Worm (Caenorhabditis elegans): ENCODE data around the gene F46H5.3.

The F46H5.3 gene

DNA sequence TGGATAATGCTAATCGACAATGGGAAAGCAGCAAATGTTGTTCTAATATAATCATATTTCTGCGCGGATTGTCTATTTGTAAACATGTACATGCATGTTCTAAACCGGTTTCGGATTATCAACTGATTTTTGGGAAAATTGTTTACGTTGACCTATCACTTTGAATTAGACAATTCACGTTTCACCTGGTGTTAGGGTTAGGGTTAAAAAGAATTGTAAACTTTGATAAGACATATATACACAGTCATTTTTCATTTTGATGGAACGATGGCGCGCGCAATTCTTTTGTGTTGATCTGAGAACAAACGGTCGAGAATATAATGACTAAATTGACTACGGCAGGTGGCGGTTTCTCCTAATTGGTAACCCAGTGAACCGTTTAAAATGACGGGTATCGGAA is 3.7 kb upstream of the F46H5.3 start (continued):
- peak; percentile 55 for TF ChIP-seq nhr-25 (tag; optimal IDR thresholded peaks at IDR 0.05)
- TF ChIP-seq ztf-4 (tag; optimal IDR thresholded peaks at IDR 0.05) = no peak
- no peak for TF ChIP-seq lin-13 (GFP tag; optimal IDR thresholded peaks at IDR 0.05)
- TF ChIP-seq crh-2 (tag; optimal IDR thresholded peaks at IDR 0.05) = peak; percentile 27
- no peak for TF ChIP-seq alr-1 (tag; optimal IDR thresholded peaks at IDR 0.05)
- TF ChIP-seq nhr-12 (tag; optimal IDR thresholded peaks at IDR 0.05) = no peak
- TF ChIP-seq mbf-1 (tag; optimal IDR thresholded peaks at IDR 0.05) = no peak

ce11 chrX:7236717-7237116 is 1.7 kb downstream of the F46H5.3 start:
- TF ChIP-seq lsy-2 (tag; optimal IDR thresholded peaks at IDR 0.05) (peak in 1 of 2 experiments; percentile 48), nhr-6 (tag; optimal IDR thresholded peaks at IDR 0.05) (peak; percentile 39), nhr-21 (tag; optimal IDR thresholded peaks at IDR 0.05) (no peak), sma-3 (GFP tag; optimal IDR thresholded peaks at IDR 0.05) (no peak), nhr-23 (tag; optimal IDR thresholded peaks at IDR 0.05) (no peak), nhr-237 (tag; optimal IDR thresholded peaks at IDR 0.05) (no peak), blmp-1 (tag; optimal IDR thresholded peaks at IDR 0.05; ENCODE audit: insufficient read depth) (no peak), ztf-1 (GFP tag; conservative IDR thresholded peaks at IDR 0.05) (no peak), skn-1 (tag; optimal IDR thresholded peaks at IDR 0.05) (no peak), C34F6.9 (tag; optimal IDR thresholded peaks at IDR 0.05) (peak; percentile 45), nhr-77 (tag; optimal IDR thresholded peaks at IDR 0.05) (no peak), nhr-129 (tag; optimal IDR thresholded peaks at IDR 0.05) (peak; percentile 85), ZK546.5 (tag; optimal IDR thresholded peaks at IDR 0.05) (no peak), ceh-16 (tag; optimal IDR thresholded peaks at IDR 0.05) (no peak), lin-39 (tag; optimal IDR thresholded peaks at IDR 0.05) (no peak), sma-9 (GFP tag; optimal IDR thresholded peaks at IDR 0.05) (peak; percentile 51), sma-9 (tag; optimal IDR thresholded peaks at IDR 0.05) (no peak), lin-11 (tag; optimal IDR thresholded peaks at IDR 0.05) (no peak), ztf-4 (tag; optimal IDR thresholded peaks at IDR 0.05) (peak; percentile 55), sem-4 (tag; optimal IDR thresholded peaks at IDR 0.05) (peak; percentile 56), nhr-12 (tag; optimal IDR thresholded peaks at IDR 0.05) (no peak), alr-1 (tag; optimal IDR thresholded peaks at IDR 0.05) (no peak), nhr-10 (tag; optimal IDR thresholded peaks at IDR 0.05) (no peak), unc-39 (tag; optimal IDR thresholded peaks at IDR 0.05) (no peak), F13H6.1 (tag; optimal IDR thresholded peaks at IDR 0.05) (peak; percentile 87), unc-62 (GFP tag; optimal IDR thresholded peaks at IDR 0.05) (no peak), lin-13 (GFP tag; optimal IDR thresholded peaks at IDR 0.05) (peak; percentile 6), snpc-4 (tag; optimal IDR thresholded peaks at IDR 0.05) (no peak), elt-1 (tag; optimal IDR thresholded peaks at IDR 0.05) (no peak), aly-2 (tag; optimal IDR thresholded peaks at IDR 0.05) (no peak), egl-27 (tag; optimal IDR thresholded peaks at IDR 0.05) (no peak), mab-5 (tag; optimal IDR thresholded peaks at IDR 0.05) (peak; percentile 57), ceh-82 (tag; optimal IDR thresholded peaks at IDR 0.05) (no peak), fos-1 (tag; optimal IDR thresholded peaks at IDR 0.05) (no peak)

DNA sequence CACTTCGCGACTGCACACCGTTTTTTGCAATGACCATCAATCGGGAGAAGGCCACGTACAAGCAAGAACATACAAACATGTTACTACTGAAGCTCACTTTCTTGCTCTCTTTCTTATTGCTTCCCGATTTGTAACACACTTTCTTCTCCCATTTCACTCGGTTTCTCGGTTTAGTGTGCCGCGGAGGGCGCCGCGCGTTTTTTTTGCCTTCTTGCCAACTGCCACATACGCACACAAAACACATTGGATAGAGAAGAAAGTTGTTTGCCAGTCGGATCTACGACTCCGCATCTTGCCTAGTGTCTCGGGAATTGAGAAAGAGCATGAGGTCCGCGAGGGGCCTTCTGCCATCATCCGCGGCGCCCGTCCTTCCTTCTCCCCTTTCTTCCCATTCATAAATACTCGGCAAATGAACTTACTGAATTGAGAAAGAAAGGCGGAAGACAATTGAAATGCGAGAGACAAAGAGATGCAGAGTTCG is 3.7 kb downstream of the F46H5.3 start:
- no peak for TF ChIP-seq lin-11 (tag; optimal IDR thresholded peaks at IDR 0.05)
- TF ChIP-seq nhr-11 (tag; optimal IDR thresholded peaks at IDR 0.05) = no peak
- TF ChIP-seq unc-62 (GFP tag; optimal IDR thresholded peaks at IDR 0.05) = no peak
- TF ChIP-seq skn-1 (tag; optimal IDR thresholded peaks at IDR 0.05) = no peak
- TF ChIP-seq elt-3 (tag; optimal IDR thresholded peaks at IDR 0.05) = no peak
- TF ChIP-seq nhr-10 (tag; optimal IDR thresholded peaks at IDR 0.05) = no peak
- no peak for TF ChIP-seq ceh-16 (tag; optimal IDR thresholded peaks at IDR 0.05)
- TF ChIP-seq sma-9 (GFP tag; optimal IDR thresholded peaks at IDR 0.05) = peak; percentile 58
- TF ChIP-seq sma-9 (tag; optimal IDR thresholded peaks at IDR 0.05) = no peak
- TF ChIP-seq nhr-237 (tag; optimal IDR thresholded peaks at IDR 0.05) = no peak
- TF ChIP-seq lsy-2 (tag; optimal IDR thresholded peaks at IDR 0.05) = peak; percentile 32 to 37
- peak; percentile 76 for TF ChIP-seq crh-2 (tag; optimal IDR thresholded peaks at IDR 0.05)
- TF ChIP-seq ztf-1 (GFP tag; conservative IDR thresholded peaks at IDR 0.05) = no peak
- no peak for TF ChIP-seq nhr-23 (tag; optimal IDR thresholded peaks at IDR 0.05)
- peak; percentile 28 for TF ChIP-seq ztf-4 (tag; optimal IDR thresholded peaks at IDR 0.05)
- peak; percentile 56 for TF ChIP-seq sem-4 (tag; optimal IDR thresholded peaks at IDR 0.05)
- peak; percentile 44 for TF ChIP-seq unc-55 (GFP tag; optimal IDR thresholded peaks at IDR 0.05)
- TF ChIP-seq F13H6.1 (tag; optimal IDR thresholded peaks at IDR 0.05) = peak; percentile 95
- no peak for TF ChIP-seq lin-39 (tag; optimal IDR thresholded peaks at IDR 0.05)
- no peak for TF ChIP-seq mbf-1 (tag; optimal IDR thresholded peaks at IDR 0.05)
- TF ChIP-seq nhr-77 (tag; optimal IDR thresholded peaks at IDR 0.05) = no peak
- TF ChIP-seq dmd-4 (tag; optimal IDR thresholded peaks at IDR 0.05) = no peak
- TF ChIP-seq aly-2 (tag; optimal IDR thresholded peaks at IDR 0.05) = no peak
- TF ChIP-seq Y55F3AM.14 (GFP tag; optimal IDR thresholded peaks at IDR 0.05) = peak; percentile 44
- TF ChIP-seq gmeb-1 (tag; optimal IDR thresholded peaks at IDR 0.05) = peak; percentile 13
- TF ChIP-seq nhr-21 (tag; optimal IDR thresholded peaks at IDR 0.05) = no peak
- TF ChIP-seq ZK546.5 (tag; optimal IDR thresholded peaks at IDR 0.05) = no peak
- TF ChIP-seq ztf-11 (tag; optimal IDR thresholded peaks at IDR 0.05) = no peak
- peak; percentile 80 for TF ChIP-seq nhr-129 (tag; optimal IDR thresholded peaks at IDR 0.05)
- TF ChIP-seq egl-27 (tag; optimal IDR thresholded peaks at IDR 0.05) = no peak
- peak; percentile 70 for TF ChIP-seq zag-1 (tag; optimal IDR thresholded peaks at IDR 0.05)
- TF ChIP-seq nhr-6 (tag; optimal IDR thresholded peaks at IDR 0.05) = no peak
- TF ChIP-seq R02D3.7 (tag; optimal IDR thresholded peaks at IDR 0.05) = no peak
- TF ChIP-seq sma-3 (GFP tag; optimal IDR thresholded peaks at IDR 0.05) = no peak
- no peak for TF ChIP-seq ceh-82 (tag; optimal IDR thresholded peaks at IDR 0.05)
- TF ChIP-seq mab-5 (tag; optimal IDR thresholded peaks at IDR 0.05) = no peak
- TF ChIP-seq peb-1 (tag; optimal IDR thresholded peaks at IDR 0.05) = no peak
- TF ChIP-seq C34F6.9 (tag; optimal IDR thresholded peaks at IDR 0.05) = peak; percentile 75

Data from whole organism, L2 larva.